Fruit fly (Drosophila melanogaster): ENCODE results near the gene tos.

DNA sequence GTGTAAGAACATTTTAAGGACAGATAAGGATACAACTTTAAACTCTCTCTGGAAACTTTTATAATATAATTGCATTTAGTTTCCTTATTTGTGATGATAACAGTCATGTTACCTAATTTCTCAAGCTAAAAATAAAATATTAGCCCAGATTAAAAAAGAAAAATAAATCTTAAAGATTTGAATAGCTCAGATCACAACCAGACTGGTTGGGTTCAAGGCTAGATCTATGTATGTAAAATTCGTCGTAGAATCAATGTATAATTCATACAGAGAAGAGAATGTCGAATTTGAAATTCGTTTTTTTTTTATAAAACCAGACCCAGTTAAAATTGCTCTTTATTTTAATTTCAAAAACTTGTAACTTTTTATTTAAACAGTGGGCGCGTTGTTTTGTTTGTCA lies 32.2 kb upstream of the tos start:
- no peak for TF ChIP-seq Crg-1 (GFP tag; optimal IDR thresholded peaks at IDR 0.05)
- TF ChIP-seq CG7101 (tag; optimal IDR thresholded peaks at IDR 0.05), result no peak
- no peak for TF ChIP-seq ovo (GFP tag; optimal IDR thresholded peaks at IDR 0.05)
- no peak for TF ChIP-seq CG12768 (GFP tag; optimal IDR thresholded peaks at IDR 0.05)
- no peak for TF ChIP-seq cnc (optimal IDR thresholded peaks at IDR 0.05)
- TF ChIP-seq CG14711 (tag; optimal IDR thresholded peaks at IDR 0.05), result no peak
- no peak for TF ChIP-seq cic (GFP tag; optimal IDR thresholded peaks at IDR 0.05)
- no peak for TF ChIP-seq CG5204 (GFP tag; optimal IDR thresholded peaks at IDR 0.05)
- no peak for TF ChIP-seq kay (GFP tag; ENCODE audit: borderline replicate concordance)
- TF ChIP-seq pad (GFP tag; optimal IDR thresholded peaks at IDR 0.05), result no peak
- TF ChIP-seq bab1 (GFP tag; optimal IDR thresholded peaks at IDR 0.05), result no peak
